Fruit fly (Drosophila melanogaster) whole organism, embryonic: ENCODE results near the gene SmydA-9.

Source experiments
- Antp ChIP-seq: fragments of 200-800 bp; sonication (Bioruptor generic); optimal IDR thresholded peaks from 3 replicates; lab custom pipeline; 2016; ENCODE audit warnings: missing biosample characterization, missing genetic modification characterization
- Bgb ChIP-seq: fragments of 200-800 bp; sonication (Bioruptor generic); IDR thresholded peaks from 2 replicates; pipeline ENCODE4 v1.3.6; 2022; ENCODE audit warnings: missing biosample characterization, missing genetic modification characterization; ENCODE audit not compliant: partially characterized antibody
- CG11247 ChIP-seq: fragments of 200-800 bp; sonication (Bioruptor generic); IDR thresholded peaks from 2 replicates; pipeline ENCODE4 v1.3.6; 2022; ENCODE audit warnings: missing biosample characterization, missing genetic modification characterization
- CG13287 ChIP-seq: fragments of 200-800 bp; sonication (Bioruptor generic); IDR thresholded peaks from 2 replicates; pipeline ENCODE4 v1.3.6; 2022; ENCODE audit warnings: missing biosample characterization, missing genetic modification characterization; ENCODE audit not compliant: partially characterized antibody
- CG14667 ChIP-seq: fragments of 200-800 bp; sonication (Bioruptor generic); IDR thresholded peaks from 2 replicates; pipeline ENCODE4 v1.3.6; 2022; ENCODE audit warnings: missing biosample characterization, missing genetic modification characterization
- CG15269 ChIP-seq: fragments of 200-800 bp; sonication (Bioruptor generic); optimal IDR thresholded peaks from 2 replicates; lab custom pipeline; 2018; ENCODE audit warnings: missing biosample characterization, mild to moderate bottlenecking, missing genetic modification characterization, moderate library complexity
- CG17912 ChIP-seq: fragments of 200-800 bp; sonication (Bioruptor generic); optimal IDR thresholded peaks from 2 replicates; lab custom pipeline; 2018; ENCODE audit warnings: missing biosample characterization, mild to moderate bottlenecking, missing genetic modification characterization
- CG1792 ChIP-seq: fragments of 200-800 bp; sonication (Bioruptor generic); optimal IDR thresholded peaks from 2 replicates; lab custom pipeline; 2016; ENCODE audit warnings: missing biosample characterization, missing genetic modification characterization
- CG18262 ChIP-seq: fragments of 200-800 bp; optimal IDR thresholded peaks from 3 replicates; lab custom pipeline; 2019; ENCODE audit warnings: missing biosample characterization, mild to moderate bottlenecking, missing genetic modification characterization, moderate library complexity
- CG2120 ChIP-seq: fragments of 200-800 bp; sonication (Bioruptor generic); optimal IDR thresholded peaks from 3 replicates; lab custom pipeline; 2016; ENCODE audit warnings: missing biosample characterization, missing genetic modification characterization
- CG2129 ChIP-seq: fragments of 200-800 bp; sonication (Bioruptor generic); IDR thresholded peaks from 2 replicates; pipeline ENCODE4 v1.3.6; 2022; ENCODE audit warnings: missing biosample characterization, missing genetic modification characterization; ENCODE audit not compliant: partially characterized antibody
- CG30020 ChIP-seq: fragments of 200-800 bp; optimal IDR thresholded peaks from 2 replicates; lab custom pipeline; 2019; ENCODE audit warnings: missing biosample characterization, mild to moderate bottlenecking, missing genetic modification characterization, moderate library complexity
- CG3065 ChIP-seq: fragments of 200-800 bp; sonication (Bioruptor generic); optimal IDR thresholded peaks from 2 replicates; lab custom pipeline; 2016; ENCODE audit warnings: missing biosample characterization, missing genetic modification characterization
- CG31388 ChIP-seq: fragments of 200-800 bp; sonication (Bioruptor generic); optimal IDR thresholded peaks from 2 replicates; lab custom pipeline; 2016; ENCODE audit warnings: missing biosample characterization, missing genetic modification characterization
- CG3995 ChIP-seq: fragments of 200-800 bp; sonication (Bioruptor generic); optimal IDR thresholded peaks from 3 replicates; lab custom pipeline; 2016; ENCODE audit warnings: missing biosample characterization, missing genetic modification characterization
- CG4424 ChIP-seq: fragments of 200-800 bp; sonication (Bioruptor generic); optimal IDR thresholded peaks from 3 replicates; lab custom pipeline; 2016; ENCODE audit warnings: missing biosample characterization, missing genetic modification characterization
- CG4707 ChIP-seq: fragments of 200-800 bp; sonication (Bioruptor generic); optimal IDR thresholded peaks from 2 replicates; lab custom pipeline; 2018; ENCODE audit warnings: missing biosample characterization, mild to moderate bottlenecking, missing genetic modification characterization, moderate library complexity
- CG5180 ChIP-seq: fragments of 200-800 bp; sonication (Bioruptor generic); optimal IDR thresholded peaks from 3 replicates; lab custom pipeline; 2017; ENCODE audit warnings: missing biosample characterization, missing genetic modification characterization, mild to moderate bottlenecking, moderate library complexity, missing genetic modification reagents
- CG6765 ChIP-seq: fragments of 200-800 bp; sonication (Bioruptor generic); optimal IDR thresholded peaks from 3 replicates; lab custom pipeline; 2017; ENCODE audit warnings: missing biosample characterization, mild to moderate bottlenecking, missing genetic modification characterization
- CG6813 ChIP-seq: fragments of 200-800 bp; sonication (Bioruptor generic); optimal IDR thresholded peaks from 2 replicates; lab custom pipeline; 2017; ENCODE audit warnings: missing biosample characterization, missing genetic modification characterization, mild to moderate bottlenecking, moderate library complexity, missing genetic modification reagents
- CG7839 ChIP-seq: fragments of 200-800 bp; sonication (Bioruptor generic); optimal IDR thresholded peaks from 3 replicates; lab custom pipeline; 2018; ENCODE audit warnings: missing biosample characterization, mild to moderate bottlenecking, missing genetic modification characterization, moderate library complexity
- CG8924 ChIP-seq: fragments of 200-800 bp; optimal IDR thresholded peaks from 3 replicates; lab custom pipeline; 2019; ENCODE audit warnings: missing biosample characterization, mild to moderate bottlenecking, missing genetic modification characterization, moderate library complexity
- CG8944 ChIP-seq: fragments of 200-800 bp; sonication (Bioruptor generic); optimal IDR thresholded peaks from 3 replicates; lab custom pipeline; 2016; ENCODE audit warnings: missing biosample characterization, missing genetic modification characterization
- CkIIα-i1 ChIP-seq: fragments of 200-800 bp; sonication (Bioruptor generic); IDR thresholded peaks from 2 replicates; pipeline ENCODE4 v1.3.6; 2022; ENCODE audit warnings: missing biosample characterization, missing genetic modification characterization
- Doc2 ChIP-seq: fragments of 200-800 bp; sonication (Bioruptor generic); IDR thresholded peaks from 2 replicates; pipeline ENCODE4 v1.3.6; 2022; ENCODE audit warnings: missing biosample characterization, missing genetic modification characterization
- E2f2 ChIP-seq: fragments of 200-800 bp; sonication (Bioruptor generic); IDR thresholded peaks from 2 replicates; pipeline ENCODE4 v1.3.6; 2022; ENCODE audit warnings: missing biosample characterization, missing genetic modification characterization
- Lim3 ChIP-seq: fragments of 200-800 bp; sonication (Bioruptor generic); IDR thresholded peaks from 2 replicates; pipeline ENCODE4 v1.3.6; 2022; ENCODE audit warnings: missing biosample characterization, missing genetic modification characterization
- Mrtf ChIP-seq: fragments of 200-800 bp; sonication (Bioruptor generic); IDR thresholded peaks from 3 replicates; pipeline ENCODE4 v1.3.6; 2022; ENCODE audit warnings: missing biosample characterization, missing genetic modification characterization
- Poxn ChIP-seq: fragments of 200-800 bp; sonication (Bioruptor generic); IDR thresholded peaks from 2 replicates; pipeline ENCODE4 v1.3.6; 2022; ENCODE audit warnings: missing biosample characterization, missing genetic modification characterization
- Rfx ChIP-seq: fragments of 200-800 bp; sonication (Bioruptor generic); IDR thresholded peaks from 2 replicates; pipeline ENCODE4 v1.3.6; 2022; ENCODE audit warnings: missing biosample characterization, missing genetic modification characterization
- Sry-δ ChIP-seq: fragments of 200-800 bp; sonication (Bioruptor generic); optimal IDR thresholded peaks from 2 replicates; lab custom pipeline; 2016; ENCODE audit warnings: missing biosample characterization, missing genetic modification characterization
- Xbp1 ChIP-seq: fragments of 200-800 bp; sonication (Bioruptor generic); optimal IDR thresholded peaks from 3 replicates; lab custom pipeline; 2016; ENCODE audit warnings: missing biosample characterization, mild to moderate bottlenecking, missing genetic modification characterization
- amos ChIP-seq: fragments of 200-800 bp; sonication (Bioruptor generic); IDR thresholded peaks from 2 replicates; pipeline ENCODE4 v1.3.6; 2022; ENCODE audit warnings: missing biosample characterization, missing genetic modification characterization; ENCODE audit not compliant: partially characterized antibody
- az2 ChIP-seq: fragments of 200-800 bp; sonication (Bioruptor generic); optimal IDR thresholded peaks from 3 replicates; lab custom pipeline; 2016; ENCODE audit warnings: missing biosample characterization, missing genetic modification characterization
- crol ChIP-seq: fragments of 200-800 bp; sonication (Bioruptor generic); IDR thresholded peaks from 2 replicates; pipeline ENCODE4 v1.3.6; 2022; ENCODE audit warnings: missing biosample characterization, missing genetic modification characterization
- da ChIP-seq: fragments of 200-800 bp; sonication (Bioruptor generic); optimal IDR thresholded peaks from 2 replicates; lab custom pipeline; 2016; ENCODE audit warnings: missing biosample characterization, missing genetic modification characterization
- esg ChIP-seq: fragments of 200-800 bp; sonication (Bioruptor generic); conservative IDR thresholded peaks from 2 replicates; pipeline ENCODE4 v1.3.6; 2022; ENCODE audit warnings: missing biosample characterization, missing genetic modification characterization
- eyg ChIP-seq: fragments of 200-800 bp; sonication (Bioruptor generic); optimal IDR thresholded peaks from 3 replicates; lab custom pipeline; 2016; ENCODE audit warnings: missing biosample characterization, missing genetic modification characterization
- fd102C ChIP-seq: fragments of 200-800 bp; sonication (Bioruptor generic); optimal IDR thresholded peaks from 2 replicates; lab custom pipeline; 2018; ENCODE audit warnings: missing biosample characterization, mild to moderate bottlenecking, missing genetic modification characterization, moderate library complexity
- ftz-f1 ChIP-seq: fragments of 200-800 bp; sonication (Bioruptor generic); optimal IDR thresholded peaks from 2 replicates; lab custom pipeline; 2016; ENCODE audit warnings: missing biosample characterization, missing genetic modification characterization
- gce ChIP-seq: fragments of 200-800 bp; sonication (Bioruptor generic); IDR thresholded peaks from 3 replicates; pipeline ENCODE4 v1.3.6; 2022; ENCODE audit warnings: missing biosample characterization, missing genetic modification characterization
- jumu ChIP-seq: fragments of 200-800 bp; sonication (Bioruptor generic); optimal IDR thresholded peaks from 3 replicates; lab custom pipeline; 2016; ENCODE audit warnings: missing biosample characterization, missing genetic modification characterization
- kah ChIP-seq: fragments of 200-800 bp; sonication (Bioruptor generic); optimal IDR thresholded peaks from 2 replicates; lab custom pipeline; 2018; ENCODE audit warnings: missing biosample characterization, mild to moderate bottlenecking, missing genetic modification characterization
- oc ChIP-seq: fragments of 200-800 bp; sonication (Bioruptor generic); optimal IDR thresholded peaks from 2 replicates; lab custom pipeline; 2018; ENCODE audit warnings: missing biosample characterization, mild to moderate bottlenecking, missing genetic modification characterization, moderate library complexity
- odd ChIP-seq: fragments of 200-800 bp; sonication (Bioruptor generic); optimal IDR thresholded peaks from 2 replicates; lab custom pipeline; 2017; ENCODE audit warnings: missing biosample characterization, mild to moderate bottlenecking, missing genetic modification characterization
- peb ChIP-seq: fragments of 200-800 bp; sonication (Bioruptor generic); IDR thresholded peaks from 2 replicates; pipeline ENCODE4 v1.3.6; 2022; ENCODE audit warnings: missing biosample characterization, missing genetic modification characterization
- pum ChIP-seq: fragments of 200-800 bp; sonication (Bioruptor generic); optimal IDR thresholded peaks from 2 replicates; lab custom pipeline; 2016; ENCODE audit warnings: missing biosample characterization, missing genetic modification characterization
- repo ChIP-seq: fragments of 200-800 bp; sonication (Bioruptor generic); optimal IDR thresholded peaks from 2 replicates; lab custom pipeline; 2016; ENCODE audit warnings: missing biosample characterization, missing genetic modification characterization
- sc ChIP-seq, 3 experiments: fragments of >200 bp in 2 of 3; fragments of 200-800 bp in 1 of 3; sonication (Bioruptor generic) in 1 of 3; optimal IDR thresholded peaks; 2 replicates in 2 of 3; 3 replicates in 1 of 3; lab custom pipeline; 2017; ENCODE audit warnings: mild to moderate bottlenecking in 1 of 3, missing biosample characterization in 1 of 3, missing genetic modification characterization in 1 of 3, missing genetic modification reagents in 1 of 3
- sisA ChIP-seq: fragments of 200-800 bp; sonication (Bioruptor generic); IDR thresholded peaks from 2 replicates; pipeline ENCODE4 v1.3.6; 2022; ENCODE audit warnings: missing biosample characterization, missing genetic modification characterization
- stwl ChIP-seq: fragments of 200-800 bp; sonication (Bioruptor generic); optimal IDR thresholded peaks from 3 replicates; lab custom pipeline; 2018; ENCODE audit warnings: missing biosample characterization, mild to moderate bottlenecking, missing genetic modification characterization, moderate library complexity

SmydA-9 gene

DNA sequence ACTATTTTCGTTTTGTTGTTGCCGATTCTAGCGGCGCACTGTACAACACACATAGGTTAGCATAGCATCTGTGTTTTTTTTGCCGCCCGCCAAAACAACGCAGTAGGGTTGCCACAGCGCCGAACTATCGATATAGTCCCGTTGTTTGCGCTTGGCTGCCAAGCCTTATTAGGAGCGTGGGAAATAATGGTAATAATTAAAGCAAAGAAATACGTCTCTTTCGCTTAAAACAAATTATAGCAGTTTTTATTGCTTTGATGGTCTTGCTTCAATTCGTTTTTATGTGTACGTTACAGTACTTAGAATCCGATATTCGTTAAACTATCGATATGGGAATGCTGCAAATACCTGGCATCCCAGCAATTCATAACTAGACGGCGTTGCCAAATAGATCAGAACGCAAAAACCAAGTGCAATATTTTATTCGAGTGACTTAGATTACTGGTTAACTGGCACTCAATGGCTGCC, 32.8 kb upstream of the SmydA-9 start, which contains the start of the genes mxc and Larp7 (continued):
- TF ChIP-seq Lim3 (GFP tag; lab: Robert Waterston, UW) = no peak
- no peak for TF ChIP-seq CG6765
- TF ChIP-seq fd102C (GFP tag; lab: Kevin White, UChicago) = peak; percentile 6
- TF ChIP-seq CG7839 = no peak
- TF ChIP-seq oc (tag; lab: Kevin White, UChicago) = no peak
- TF ChIP-seq pum (GFP tag; lab: Kevin White, UChicago) = peak; percentile 63
- no peak for TF ChIP-seq peb (GFP tag; lab: Robert Waterston, UW)
- TF ChIP-seq Poxn (GFP tag; lab: Robert Waterston, UW) = no peak
- no peak for TF ChIP-seq CG3065 (GFP tag; lab: Kevin White, UChicago)
- TF ChIP-seq CG3995 (GFP tag; lab: Kevin White, UChicago) = peak; percentile 11
- 0 out of 2 replicates have a peak, but pooled peaks have one; percentile 20 for TF ChIP-seq CG11247 (GFP tag; lab: Robert Waterston, UW)
- TF ChIP-seq CG2120 = peak; percentile 82
- TF ChIP-seq stwl (tag; lab: Kevin White, UChicago) = peak; percentile 60
- TF ChIP-seq CG8924 (tag; lab: Kevin White, UChicago) = peak; percentile 53
- TF ChIP-seq CG15269 (tag; lab: Kevin White, UChicago) = no peak
- 0 out of 2 replicates have a peak, but pooled peaks have one; percentile 6 for TF ChIP-seq CG14667
- TF ChIP-seq CkIIα-i1 = no peak
- peak; percentile 82 for TF ChIP-seq Sry-δ (GFP tag; lab: Kevin White, UChicago)
- TF ChIP-seq esg (GFP tag; lab: Robert Waterston, UW) = peak; percentile 40; the same call in 1 of the 2 replicates
- peak; percentile 71 for TF ChIP-seq amos (GFP tag; lab: Robert Waterston, UW)
- peak; percentile 69 for TF ChIP-seq Xbp1 (GFP tag; lab: Kevin White, UChicago)
- TF ChIP-seq ftz-f1 (GFP tag; lab: Kevin White, UChicago) = peak; percentile 13
- TF ChIP-seq eyg (GFP tag; lab: Kevin White, UChicago) = peak; percentile 39
- peak; percentile 58 for TF ChIP-seq CG30020 (tag; lab: Kevin White, UChicago)
- no peak for TF ChIP-seq odd (GFP tag; lab: Kevin White, UChicago)
- TF ChIP-seq CG17912 (GFP tag; lab: Kevin White, UChicago) = peak; percentile 4
- TF ChIP-seq Antp (GFP tag; lab: Kevin White, UChicago) = peak; percentile 67
- peak; percentile 43 for TF ChIP-seq CG1792
- peak; percentile 48 for TF ChIP-seq az2 (GFP tag; lab: Kevin White, UChicago)
- TF ChIP-seq sisA (GFP tag; lab: Robert Waterston, UW) = peak; percentile 66
- no peak for TF ChIP-seq CG18262 (tag; lab: Kevin White, UChicago)
- TF ChIP-seq jumu (GFP tag; lab: Kevin White, UChicago) = peak; percentile 75
- peak; percentile 64 for TF ChIP-seq Rfx (GFP tag; lab: Robert Waterston, UW)
- no peak for TF ChIP-seq crol (GFP tag; lab: Robert Waterston, UW)
- peak; percentile 70 for TF ChIP-seq da (GFP tag; lab: Kevin White, UChicago)
- no peak for TF ChIP-seq CG31388
- no peak for TF ChIP-seq Mrtf (GFP tag; lab: Robert Waterston, UW)
- TF ChIP-seq CG2129 (GFP tag; lab: Robert Waterston, UW) = peak; percentile 80
- peak; percentile 34 for TF ChIP-seq CG4424
- TF ChIP-seq Bgb (GFP tag; lab: Robert Waterston, UW) = peak; percentile 73
- TF ChIP-seq CG5180 (GFP tag; lab: Kevin White, UChicago) = no peak
- no peak for TF ChIP-seq gce (GFP tag; lab: Robert Waterston, UW)
- TF ChIP-seq kah (GFP tag; lab: Kevin White, UChicago) = no peak
- TF ChIP-seq CG8944 (GFP tag; lab: Kevin White, UChicago) = peak; percentile 64
- TF ChIP-seq repo (GFP tag; lab: Kevin White, UChicago) = no peak
- TF ChIP-seq CG4707 (GFP tag; lab: Kevin White, UChicago) = no peak
- no peak for TF ChIP-seq Doc2
- TF ChIP-seq CG6813 (GFP tag; lab: Kevin White, UChicago) = no peak
- TF ChIP-seq sc (optimal IDR thresholded peaks at IDR 0.05; lab: Kevin White, UChicago) = no peak
- TF ChIP-seq sc (GFP tag; optimal IDR thresholded peaks at IDR 0.05; lab: Kevin White, UChicago) = no peak
- TF ChIP-seq E2f2 = peak; percentile 77
- peak; percentile 85 for TF ChIP-seq CG13287
